Fruit fly (Drosophila melanogaster): ENCODE data around the gene MSAmiP.
A peak's percentile ranks its signal among the peaks of the same experiment; 100 is the strongest.

Gene MSAmiP

DNA sequence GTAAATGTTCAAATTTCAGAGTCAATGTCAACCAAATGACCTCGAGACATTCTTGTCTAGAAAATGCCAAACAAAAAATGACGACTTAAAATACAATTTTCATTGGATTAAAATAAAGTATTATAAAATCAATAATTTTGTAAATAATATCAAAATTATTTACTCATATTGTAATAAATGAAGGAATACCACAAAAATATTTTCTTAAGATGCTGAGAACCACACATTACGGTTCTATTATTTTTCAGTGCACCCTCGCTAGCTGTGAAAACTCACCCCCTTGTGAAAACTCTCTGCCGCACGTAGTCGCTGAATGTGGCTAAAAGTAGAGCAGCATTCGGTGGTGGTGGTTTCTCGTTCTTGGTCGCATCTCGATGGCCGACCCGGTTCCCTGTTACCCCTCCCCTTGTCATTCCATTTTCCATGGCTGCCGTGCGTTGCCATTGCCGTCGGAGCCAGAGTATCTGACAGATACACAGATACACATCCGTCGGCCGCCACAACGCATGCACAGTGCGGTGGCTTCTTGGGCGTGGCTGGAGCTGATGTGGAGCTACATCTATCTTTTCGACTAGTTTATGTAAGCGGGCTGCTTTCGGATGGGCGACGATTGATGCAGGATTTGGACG lies 17.3 kb upstream of the MSAmiP start:
- TF ChIP-seq CG6276 (GFP tag; optimal IDR thresholded peaks at IDR 0.05) (no peak), CG1621 (tag; optimal IDR thresholded peaks at IDR 0.05) (no peak), CG31627 (GFP tag; optimal IDR thresholded peaks at IDR 0.05) (no peak), Ets21C (GFP tag; optimal IDR thresholded peaks at IDR 0.05) (no peak), Sox14 (GFP tag; optimal IDR thresholded peaks at IDR 0.05) (no peak), topi (GFP tag; optimal IDR thresholded peaks at IDR 0.05) (no peak), ss (GFP tag; optimal IDR thresholded peaks at IDR 0.05) (no peak), achi (GFP tag; optimal IDR thresholded peaks at IDR 0.05) (no peak), vri (GFP tag; optimal IDR thresholded peaks at IDR 0.05) (no peak), CG11762 (GFP tag; optimal IDR thresholded peaks at IDR 0.05; ENCODE audit: insufficient read depth) (no peak), svp (GFP tag) (no peak), lz (GFP tag; optimal IDR thresholded peaks at IDR 0.05) (no peak), CG11294 (GFP tag; IDR thresholded peaks at IDR 0.05) (no peak)

DNA sequence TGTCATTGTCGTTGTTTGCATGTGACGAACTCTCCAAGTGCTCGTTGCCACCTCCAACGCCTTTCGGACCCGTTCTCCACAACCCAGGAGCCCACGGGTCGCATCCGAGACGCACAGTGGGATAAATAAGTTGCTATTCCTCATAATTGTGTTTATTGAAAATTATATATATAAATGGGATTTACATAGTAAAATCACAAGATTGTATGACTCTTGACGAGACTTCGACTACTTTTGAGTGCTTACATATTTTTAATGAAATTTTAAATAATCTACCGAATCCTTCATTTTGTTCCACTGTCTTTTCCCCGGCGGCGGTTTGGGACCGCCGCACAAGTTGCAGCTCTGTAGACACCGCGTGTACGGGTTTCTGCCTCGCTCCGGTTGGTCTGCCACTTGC lies 11.7 kb upstream of the MSAmiP start:
- peak; percentile 28 for TF ChIP-seq CG10631 (GFP tag; optimal IDR thresholded peaks at IDR 0.05)
- no peak for TF ChIP-seq Sox15 (GFP tag; optimal IDR thresholded peaks at IDR 0.05)
- TF ChIP-seq CG6276 (GFP tag; optimal IDR thresholded peaks at IDR 0.05), result peak; percentile 40
- TF ChIP-seq Hr39 (GFP tag; optimal IDR thresholded peaks at IDR 0.05), result peak; percentile 12
- peak; percentile 4 for TF ChIP-seq Ets96B (tag; optimal IDR thresholded peaks at IDR 0.05)
- peak; percentile 13 for TF ChIP-seq Sox102F (GFP tag; optimal IDR thresholded peaks at IDR 0.05)
- peak; percentile 7 for TF ChIP-seq net (GFP tag; optimal IDR thresholded peaks at IDR 0.05)
- TF ChIP-seq Eip93F (GFP tag; optimal IDR thresholded peaks at IDR 0.05), result no peak
- peak; percentile 47 for TF ChIP-seq CG34406 (GFP tag; optimal IDR thresholded peaks at IDR 0.05)
- peak; percentile 57 for TF ChIP-seq Hr4 (GFP tag; optimal IDR thresholded peaks at IDR 0.05)
- TF ChIP-seq CG6792 (GFP tag; optimal IDR thresholded peaks at IDR 0.05), result peak; percentile 35
- TF ChIP-seq CG6163 (GFP tag; IDR thresholded peaks at IDR 0.05), result peak; percentile 60; the same call in 1 of the 3 replicates
- peak; percentile 79 for TF ChIP-seq Eip78C (GFP tag)
- TF ChIP-seq Sox14 (GFP tag; optimal IDR thresholded peaks at IDR 0.05), result peak; percentile 43
- peak; percentile 75 for TF ChIP-seq svp (GFP tag)
- peak; percentile 39 for TF ChIP-seq CG8632 (GFP tag; optimal IDR thresholded peaks at IDR 0.05)
- TF ChIP-seq Met (GFP tag; optimal IDR thresholded peaks at IDR 0.05), result peak; percentile 35
- peak; percentile 20 for TF ChIP-seq Smox (GFP tag; optimal IDR thresholded peaks at IDR 0.05)
- TF ChIP-seq achi (GFP tag; optimal IDR thresholded peaks at IDR 0.05), result peak; percentile 54
- TF ChIP-seq salr (GFP tag; optimal IDR thresholded peaks at IDR 0.05), result peak in 1 of 2 experiments; percentile 11
- no peak for TF ChIP-seq vri (GFP tag; optimal IDR thresholded peaks at IDR 0.05)
- peak; percentile 40 for TF ChIP-seq esn (GFP tag; optimal IDR thresholded peaks at IDR 0.05)
- no peak for TF ChIP-seq CG7368 (GFP tag; optimal IDR thresholded peaks at IDR 0.05)
- TF ChIP-seq OdsH (GFP tag; optimal IDR thresholded peaks at IDR 0.05), result peak; percentile 41
- peak; percentile 42 for TF ChIP-seq acj6 (GFP tag; optimal IDR thresholded peaks at IDR 0.05)
- TF ChIP-seq CG32006 (GFP tag; optimal IDR thresholded peaks at IDR 0.05), result peak; percentile 56
- TF ChIP-seq pdm3 (GFP tag; optimal IDR thresholded peaks at IDR 0.05), result peak; percentile 43
- TF ChIP-seq CG15336 (GFP tag; IDR thresholded peaks at IDR 0.05), result peak; percentile 77
- TF ChIP-seq fkh (GFP tag; optimal IDR thresholded peaks at IDR 0.05), result no peak
- peak; percentile 23; the same call in 1 of the 3 replicates for TF ChIP-seq eg (GFP tag; IDR thresholded peaks at IDR 0.05)
- TF ChIP-seq Hr38 (GFP tag; optimal IDR thresholded peaks at IDR 0.05), result no peak
- no peak for TF ChIP-seq CG6808 (GFP tag; optimal IDR thresholded peaks at IDR 0.05)
- peak; percentile 25 for TF ChIP-seq CG31627 (GFP tag; optimal IDR thresholded peaks at IDR 0.05)
- peak; percentile 19 for TF ChIP-seq topi (GFP tag; optimal IDR thresholded peaks at IDR 0.05)
- peak; percentile 75 for TF ChIP-seq CG8119 (GFP tag; IDR thresholded peaks at IDR 0.05)
- TF ChIP-seq CG3919 (GFP tag; optimal IDR thresholded peaks at IDR 0.05), result no peak

Data from whole organism, prepupa.